Worm (Caenorhabditis elegans) whole organism, late embryonic: ENCODE data around the gene F21D12.3.

ENCODE experiments used
- dve-1 ChIP-seq: sonication (generic microtip); optimal IDR thresholded peaks from 2 replicates; lab custom pipeline; 2017; ENCODE audit warnings: antibody characterized with exemption, mild to moderate bottlenecking, missing genetic modification characterization, missing compliant biosample characterization
- pros-1 ChIP-seq: fragments of 150-350 bp; optimal IDR thresholded peaks from 2 replicates; lab custom pipeline; 2014; ENCODE audit warnings: missing biosample characterization, missing genetic modification reagents, missing genetic modification characterization

- TF ChIP-seq dve-1, result no peak
- no peak for TF ChIP-seq pros-1 (tag; lab: Kevin White, UChicago)
Observed at ce11 chrII:7368761-7369160, 44.9 kb upstream of the F21D12.3 start, which contains the start of gene F43E2.6.
